Fruit fly (Drosophila melanogaster) whole organism, pupa: ENCODE measurements around the gene CG2004.

Experiments
- CG12605 ChIP-seq: fragments of 200-800 bp; sonication (Bioruptor generic); IDR thresholded peaks from 2 replicates; pipeline ENCODE4 v1.3.6; 2022; ENCODE audit warnings: missing biosample characterization, missing genetic modification characterization
- CG32121 ChIP-seq: fragments of 200-800 bp; sonication (Bioruptor generic); IDR thresholded peaks from 2 replicates; pipeline ENCODE4 v1.3.6; 2022; ENCODE audit warnings: missing biosample characterization, missing genetic modification characterization
- CG8159 ChIP-seq: fragments of 200-800 bp; sonication (Bioruptor generic); optimal IDR thresholded peaks from 3 replicates; lab custom pipeline; 2018; ENCODE audit warnings: missing biosample characterization, mild to moderate bottlenecking, missing genetic modification characterization, moderate library complexity
- CG8301 ChIP-seq: fragments of 200-800 bp; sonication (Bioruptor generic); optimal IDR thresholded peaks from 2 replicates; lab custom pipeline; 2018; ENCODE audit warnings: missing biosample characterization, mild to moderate bottlenecking, missing genetic modification characterization

DNA sequence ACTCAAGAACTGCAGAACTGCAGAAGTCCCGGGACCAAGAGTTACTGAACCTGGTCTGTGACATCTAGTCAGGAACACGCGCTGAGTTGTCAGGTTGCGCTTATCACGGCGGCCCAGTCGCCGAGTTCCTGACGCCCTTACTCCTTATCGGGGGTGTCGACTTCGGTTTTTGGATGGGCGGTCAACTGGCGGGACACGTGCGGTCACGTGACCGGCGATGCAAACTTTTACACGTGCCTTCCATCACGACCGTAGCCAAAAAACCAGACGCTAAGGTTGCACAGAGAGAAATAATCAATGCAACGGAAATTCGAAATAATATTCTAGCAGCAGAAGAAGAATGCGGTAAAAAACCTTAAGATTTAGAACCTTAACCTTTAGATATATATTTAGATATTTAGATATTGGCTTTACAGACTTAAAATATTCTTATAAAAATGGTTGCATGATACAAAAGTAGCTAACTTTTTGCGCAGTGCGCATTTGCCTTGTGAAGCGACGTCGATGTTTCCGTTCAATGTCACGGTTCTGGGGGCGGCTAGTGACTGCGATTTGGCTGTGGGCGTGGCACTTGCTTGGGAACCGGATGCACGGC lies 8.8 kb upstream of the CG2004 start:
- TF ChIP-seq CG32121 (GFP tag; lab: Robert Waterston, UW): no peak
- no peak for TF ChIP-seq CG8159 (tag; lab: Kevin White, UChicago)
- no peak for TF ChIP-seq CG8301
- no peak for TF ChIP-seq CG12605 (GFP tag; lab: Robert Waterston, UW)
